Fruit fly (Drosophila melanogaster) whole organism, embryonic: Measurements from ENCODE around the gene Sec5.

Source experiments
- Antp ChIP-seq: fragments of 200-800 bp; sonication (Bioruptor generic); optimal IDR thresholded peaks from 3 replicates; lab custom pipeline; 2016; ENCODE audit warnings: missing biosample characterization, missing genetic modification characterization
- Awh ChIP-seq: fragments of 200-800 bp; sonication (Bioruptor generic); IDR thresholded peaks from 2 replicates; pipeline ENCODE4, ENCODE4 v1.3.6; 2022; ENCODE audit warnings: missing biosample characterization, missing genetic modification characterization
- Bgb ChIP-seq: fragments of 200-800 bp; sonication (Bioruptor generic); IDR thresholded peaks from 2 replicates; pipeline ENCODE4 v1.3.6; 2022; ENCODE audit warnings: missing biosample characterization, missing genetic modification characterization; ENCODE audit not compliant: partially characterized antibody
- C15 ChIP-seq: fragments of 200-800 bp; sonication (Bioruptor generic); IDR thresholded peaks from 3 replicates; pipeline ENCODE4 v1.3.6; 2022; ENCODE audit warnings: missing biosample characterization, missing genetic modification characterization
- CG10366 ChIP-seq: fragments of 200-800 bp; sonication (Bioruptor generic); IDR thresholded peaks from 2 replicates; pipeline ENCODE4 v1.3.6; 2022; ENCODE audit warnings: missing biosample characterization, missing genetic modification characterization
- CG11093 ChIP-seq: fragments of 200-800 bp; sonication (Bioruptor generic); IDR thresholded peaks from 3 replicates; pipeline ENCODE4 v1.3.6; 2022; ENCODE audit warnings: missing biosample characterization, missing genetic modification characterization
- CG11456 ChIP-seq: fragments of 200-800 bp; sonication (Bioruptor generic); IDR thresholded peaks from 3 replicates; pipeline ENCODE4 v1.3.6; 2022; ENCODE audit warnings: missing biosample characterization, missing genetic modification characterization
- CG12104 ChIP-seq: fragments of 200-800 bp; sonication (Bioruptor generic); optimal IDR thresholded peaks from 3 replicates; lab custom pipeline; 2016; ENCODE audit warnings: missing biosample characterization, missing genetic modification characterization
- CG12391 ChIP-seq: fragments of 200-800 bp; sonication (Bioruptor generic); optimal IDR thresholded peaks from 3 replicates; lab custom pipeline; 2018; ENCODE audit warnings: missing biosample characterization, mild to moderate bottlenecking, missing genetic modification characterization, moderate library complexity
- CG13296 ChIP-seq: fragments of 200-800 bp; sonication (Bioruptor generic); optimal IDR thresholded peaks from 3 replicates; lab custom pipeline; 2018; ENCODE audit warnings: missing biosample characterization, mild to moderate bottlenecking, missing genetic modification characterization
- CG15514 ChIP-seq: fragments of 200-800 bp; sonication (Bioruptor generic); optimal IDR thresholded peaks from 3 replicates; lab custom pipeline; 2017; ENCODE audit warnings: missing biosample characterization, missing genetic modification characterization, mild to moderate bottlenecking, moderate library complexity, missing genetic modification reagents
- CG16863 ChIP-seq: fragments of 200-800 bp; sonication (Bioruptor generic); optimal IDR thresholded peaks from 3 replicates; lab custom pipeline; 2016; ENCODE audit warnings: missing biosample characterization, missing genetic modification characterization
- CG17359 ChIP-seq: fragments of 200-800 bp; sonication (Bioruptor generic); optimal IDR thresholded peaks from 3 replicates; lab custom pipeline; 2018; ENCODE audit warnings: missing biosample characterization, mild to moderate bottlenecking, missing genetic modification characterization, moderate library complexity
- CG17912 ChIP-seq: fragments of 200-800 bp; sonication (Bioruptor generic); optimal IDR thresholded peaks from 2 replicates; lab custom pipeline; 2018; ENCODE audit warnings: missing biosample characterization, mild to moderate bottlenecking, missing genetic modification characterization
- CG18764 ChIP-seq: fragments of 200-800 bp; sonication (Bioruptor generic); optimal IDR thresholded peaks from 3 replicates; lab custom pipeline; 2016; ENCODE audit warnings: missing biosample characterization, missing genetic modification characterization
- CG31388 ChIP-seq: fragments of 200-800 bp; sonication (Bioruptor generic); optimal IDR thresholded peaks from 2 replicates; lab custom pipeline; 2016; ENCODE audit warnings: missing biosample characterization, missing genetic modification characterization
- CG32767 ChIP-seq: fragments of 200-800 bp; sonication (Bioruptor generic); IDR thresholded peaks from 2 replicates; pipeline ENCODE4 v1.3.6; 2022; ENCODE audit warnings: missing biosample characterization, missing genetic modification characterization
- CG34376 ChIP-seq: fragments of 200-800 bp; sonication (Bioruptor generic); optimal IDR thresholded peaks from 2 replicates; lab custom pipeline; 2018; ENCODE audit warnings: missing biosample characterization, mild to moderate bottlenecking, missing genetic modification characterization
- CG3838 ChIP-seq: fragments of 200-800 bp; sonication (Bioruptor generic); optimal IDR thresholded peaks from 3 replicates; lab custom pipeline; 2016; ENCODE audit warnings: missing biosample characterization, missing genetic modification characterization
- CG4730 ChIP-seq: fragments of 200-800 bp; sonication (Bioruptor generic); IDR thresholded peaks from 2 replicates; pipeline ENCODE4 v1.3.6; 2022; ENCODE audit warnings: missing biosample characterization, missing genetic modification characterization
- CG4820 ChIP-seq: fragments of 200-800 bp; sonication (Bioruptor generic); optimal IDR thresholded peaks from 3 replicates; lab custom pipeline; 2016; ENCODE audit warnings: missing biosample characterization, missing genetic modification characterization
- CG5953 ChIP-seq: fragments of 200-800 bp; sonication (Bioruptor generic); IDR thresholded peaks from 2 replicates; pipeline ENCODE4 v1.3.6; 2022; ENCODE audit warnings: missing biosample characterization, missing genetic modification characterization
- CG7928 ChIP-seq: fragments of 200-800 bp; sonication (Bioruptor generic); optimal IDR thresholded peaks from 2 replicates; lab custom pipeline; 2017; ENCODE audit warnings: missing biosample characterization, mild to moderate bottlenecking, missing genetic modification characterization
- CG8281 ChIP-seq: fragments of 200-800 bp; sonication (Bioruptor generic); optimal IDR thresholded peaks from 2 replicates; lab custom pipeline; 2018; ENCODE audit warnings: missing biosample characterization, mild to moderate bottlenecking, missing genetic modification characterization, moderate library complexity
- CG8765 ChIP-seq: fragments of 200-800 bp; sonication (Bioruptor generic); IDR thresholded peaks from 2 replicates; pipeline ENCODE4 v1.3.6; 2022; ENCODE audit warnings: missing biosample characterization, missing genetic modification characterization
- CG9932 ChIP-seq: fragments of 200-800 bp; sonication (Bioruptor generic); IDR thresholded peaks from 2 replicates; pipeline ENCODE4 v1.3.6; 2022; ENCODE audit warnings: missing biosample characterization, missing genetic modification characterization
- Chrac-16 ChIP-seq: fragments of 200-800 bp; sonication (Bioruptor generic); optimal IDR thresholded peaks from 3 replicates; lab custom pipeline; 2016; ENCODE audit warnings: missing biosample characterization, missing genetic modification characterization
- Doc3 ChIP-seq: fragments of 200-800 bp; sonication (Bioruptor generic); IDR thresholded peaks from 3 replicates; pipeline ENCODE4 v1.3.6; 2022; ENCODE audit warnings: missing biosample characterization, missing genetic modification characterization; ENCODE audit not compliant: partially characterized antibody
- E2f1 ChIP-seq: fragments of 200-800 bp; sonication (Bioruptor generic); IDR thresholded peaks from 2 replicates; pipeline ENCODE4 v1.3.6; 2022; ENCODE audit warnings: missing biosample characterization, missing genetic modification characterization
- Fer2 ChIP-seq: fragments of 200-800 bp; sonication (Bioruptor generic); optimal IDR thresholded peaks from 2 replicates; lab custom pipeline; 2018; ENCODE audit warnings: missing biosample characterization, mild to moderate bottlenecking, missing genetic modification characterization, moderate library complexity
- HHEX ChIP-seq: fragments of 200-800 bp; sonication (Bioruptor generic); optimal IDR thresholded peaks from 3 replicates; lab custom pipeline; 2017; ENCODE audit warnings: missing biosample characterization, mild to moderate bottlenecking, missing genetic modification characterization, missing genetic modification reagents
- Hr51 ChIP-seq, 2 experiments: fragments of 200-800 bp; sonication (Bioruptor generic); optimal IDR thresholded peaks; 2 replicates in 1 of 2; 3 replicates in 1 of 2; lab custom pipeline; 2016 to 2018; ENCODE audit warnings: missing biosample characterization in 2 of 2, missing genetic modification characterization in 2 of 2, mild to moderate bottlenecking in 1 of 2, moderate library complexity in 1 of 2
- Jarid2 ChIP-seq: fragments of 200-800 bp; sonication (Bioruptor generic); optimal IDR thresholded peaks from 3 replicates; lab custom pipeline; 2017; ENCODE audit warnings: mild to moderate bottlenecking, missing biosample characterization, missing genetic modification reagents, missing genetic modification characterization
- Meics ChIP-seq: fragments of 200-800 bp; sonication (Bioruptor generic); optimal IDR thresholded peaks from 2 replicates; lab custom pipeline; 2017; ENCODE audit warnings: missing biosample characterization, mild to moderate bottlenecking, missing genetic modification characterization
- Xbp1 ChIP-seq: fragments of 200-800 bp; sonication (Bioruptor generic); optimal IDR thresholded peaks from 3 replicates; lab custom pipeline; 2016; ENCODE audit warnings: missing biosample characterization, mild to moderate bottlenecking, missing genetic modification characterization
- ab ChIP-seq: fragments of 200-800 bp; sonication (Bioruptor generic); optimal IDR thresholded peaks from 2 replicates; lab custom pipeline; 2016; ENCODE audit warnings: missing biosample characterization, missing genetic modification characterization
- aop ChIP-seq: fragments of 200-800 bp; sonication (Bioruptor generic); IDR thresholded peaks from 2 replicates; pipeline ENCODE4 v1.3.6; 2022; ENCODE audit warnings: missing biosample characterization, missing genetic modification characterization
- cas ChIP-seq: fragments of 200-800 bp; sonication (Bioruptor generic); IDR thresholded peaks from 2 replicates; pipeline ENCODE4 v1.3.6; 2022; ENCODE audit warnings: missing biosample characterization, missing genetic modification characterization
- cato ChIP-seq: fragments of 200-800 bp; sonication (Bioruptor generic); optimal IDR thresholded peaks from 2 replicates; lab custom pipeline; 2016; ENCODE audit warnings: missing biosample characterization, missing genetic modification characterization, borderline replicate concordance
- chm ChIP-seq: fragments of 200-800 bp; sonication (Bioruptor generic); IDR thresholded peaks from 2 replicates; pipeline ENCODE4 v1.3.6; 2022; ENCODE audit warnings: missing biosample characterization, missing genetic modification characterization
- fd3F ChIP-seq: fragments of 200-800 bp; sonication (Bioruptor generic); optimal IDR thresholded peaks from 2 replicates; lab custom pipeline; 2018; ENCODE audit warnings: missing biosample characterization, mild to moderate bottlenecking, missing genetic modification characterization, moderate library complexity
- grau ChIP-seq: fragments of 200-800 bp; optimal IDR thresholded peaks from 3 replicates; lab custom pipeline; 2019; ENCODE audit warnings: missing biosample characterization, mild to moderate bottlenecking, missing genetic modification characterization, moderate library complexity
- nerfin-2 ChIP-seq: fragments of 200-800 bp; sonication (Bioruptor generic); IDR thresholded peaks from 2 replicates; pipeline ENCODE4 v1.3.6; 2022; ENCODE audit warnings: missing biosample characterization, missing genetic modification characterization; ENCODE audit not compliant: partially characterized antibody
- odd ChIP-seq: fragments of 200-800 bp; sonication (Bioruptor generic); optimal IDR thresholded peaks from 2 replicates; lab custom pipeline; 2017; ENCODE audit warnings: missing biosample characterization, mild to moderate bottlenecking, missing genetic modification characterization
- schlank ChIP-seq: fragments of 200-800 bp; sonication (Bioruptor generic); optimal IDR thresholded peaks from 2 replicates; lab custom pipeline; 2018; ENCODE audit warnings: missing biosample characterization, mild to moderate bottlenecking, missing genetic modification characterization
- shn ChIP-seq: fragments of 200-800 bp; sonication (Bioruptor generic); optimal IDR thresholded peaks from 3 replicates; lab custom pipeline; 2016; ENCODE audit warnings: missing biosample characterization, missing genetic modification characterization
- sima ChIP-seq: fragments of 200-800 bp; sonication (Bioruptor generic); optimal IDR thresholded peaks from 2 replicates; lab custom pipeline; 2016; ENCODE audit warnings: missing biosample characterization, missing genetic modification characterization
- so ChIP-seq: fragments of 200-800 bp; sonication (Bioruptor generic); IDR thresholded peaks from 3 replicates; pipeline ENCODE4 v1.3.6; 2022; ENCODE audit warnings: missing biosample characterization, missing genetic modification characterization
- tup ChIP-seq: fragments of 200-800 bp; sonication (Bioruptor generic); optimal IDR thresholded peaks from 2 replicates; lab custom pipeline; 2016; ENCODE audit warnings: missing biosample characterization, mild to moderate bottlenecking, missing genetic modification characterization, moderate library complexity
- twi ChIP-seq: fragments of 200-800 bp; optimal IDR thresholded peaks from 2 replicates; lab custom pipeline; 2019; ENCODE audit warnings: missing biosample characterization, mild to moderate bottlenecking, missing genetic modification characterization, moderate library complexity
- usp ChIP-seq: fragments of >200 bp; optimal IDR thresholded peaks from 2 replicates; lab custom pipeline; 2017; ENCODE audit warnings: missing biosample characterization, missing genetic modification characterization

The Sec5 gene

dm6 chr2L:3440322-3440721 is 16.8 kb upstream of the Sec5 start (continued):
- peak; percentile 73 for TF ChIP-seq cas
- TF ChIP-seq usp: no peak
- TF ChIP-seq aop (GFP tag; lab: Robert Waterston, UW): no peak
- TF ChIP-seq CG16863 (GFP tag; lab: Kevin White, UChicago): peak; percentile 48
- TF ChIP-seq CG31388 (GFP tag; lab: Kevin White, UChicago): no peak
- TF ChIP-seq odd (GFP tag; lab: Kevin White, UChicago): no peak
- peak; percentile 59 for TF ChIP-seq CG9932 (GFP tag; lab: Robert Waterston, UW)
- peak; percentile 37 for TF ChIP-seq grau (tag; lab: Kevin White, UChicago)
- no peak for TF ChIP-seq nerfin-2 (GFP tag; lab: Robert Waterston, UW)
- peak; percentile 86 for TF ChIP-seq Awh (GFP tag; lab: Robert Waterston, UW)
- 0 out of 2 replicates have a peak, but pooled peaks have one; percentile 9 for TF ChIP-seq chm (GFP tag; lab: Robert Waterston, UW)
- TF ChIP-seq sima: no peak
- TF ChIP-seq twi (tag; lab: Kevin White, UChicago): no peak
- no peak for TF ChIP-seq CG8765 (GFP tag; lab: Robert Waterston, UW)
- peak; percentile 69 for TF ChIP-seq CG12391
- TF ChIP-seq CG12104: no peak
- TF ChIP-seq CG8281: peak; percentile 37
- TF ChIP-seq Hr51 (GFP tag; optimal IDR thresholded peaks at IDR 0.05; lab: Kevin White, UChicago): peak; percentile 40 to 80
- peak; percentile 84 for TF ChIP-seq CG17359 (tag; lab: Kevin White, UChicago)
- no peak for TF ChIP-seq CG3838 (GFP tag; lab: Kevin White, UChicago)
- TF ChIP-seq C15: no peak
- peak; percentile 52 for TF ChIP-seq CG4820 (GFP tag; lab: Kevin White, UChicago)
- TF ChIP-seq CG7928 (GFP tag; lab: Kevin White, UChicago): no peak
- peak; percentile 76 for TF ChIP-seq HHEX
- TF ChIP-seq Meics (GFP tag; lab: Kevin White, UChicago): peak; percentile 62
- TF ChIP-seq CG32767 (GFP tag; lab: Robert Waterston, UW): peak; percentile 67
- no peak for TF ChIP-seq schlank
- peak; percentile 74; the same call in 2 of the 3 replicates for TF ChIP-seq so (GFP tag; lab: Robert Waterston, UW)
- TF ChIP-seq cato (GFP tag; lab: Kevin White, UChicago): peak; percentile 54
- no peak for TF ChIP-seq fd3F (GFP tag; lab: Kevin White, UChicago)
- TF ChIP-seq Xbp1 (GFP tag; lab: Kevin White, UChicago): peak; percentile 37
- no peak for TF ChIP-seq ab (GFP tag; lab: Kevin White, UChicago)
- peak; percentile 49 for TF ChIP-seq CG18764 (GFP tag; lab: Kevin White, UChicago)
- peak; percentile 59 for TF ChIP-seq Chrac-16 (GFP tag; lab: Kevin White, UChicago)
- peak; percentile 3 for TF ChIP-seq Fer2 (tag; lab: Kevin White, UChicago)
- TF ChIP-seq CG17912 (GFP tag; lab: Kevin White, UChicago): no peak
- TF ChIP-seq Bgb (GFP tag; lab: Robert Waterston, UW): no peak
- peak; percentile 7 for TF ChIP-seq CG13296
- TF ChIP-seq shn (GFP tag; lab: Kevin White, UChicago): peak; percentile 24
- TF ChIP-seq CG15514 (GFP tag; lab: Kevin White, UChicago): peak; percentile 48
- TF ChIP-seq CG4730 (GFP tag; lab: Robert Waterston, UW): peak; percentile 74
- no peak for TF ChIP-seq CG34376 (GFP tag; lab: Kevin White, UChicago)
- peak; percentile 76; the same call in 2 of the 3 replicates for TF ChIP-seq CG11093
- TF ChIP-seq Antp (GFP tag; lab: Kevin White, UChicago): no peak
- no peak for TF ChIP-seq Doc3 (GFP tag; lab: Robert Waterston, UW)
- TF ChIP-seq Jarid2 (GFP tag; lab: Kevin White, UChicago): peak; percentile 21
- no peak for TF ChIP-seq tup (GFP tag; lab: Kevin White, UChicago)
- peak; percentile 64 for TF ChIP-seq CG5953
- TF ChIP-seq CG11456 (GFP tag; lab: Robert Waterston, UW): peak; percentile 74; the same call in 1 of the 3 replicates
- TF ChIP-seq CG10366: peak; percentile 67
- TF ChIP-seq E2f1 (GFP tag; lab: Robert Waterston, UW): peak; percentile 75
